Worm (Caenorhabditis elegans): ENCODE measurements around the gene F28A10.8.

DNA sequence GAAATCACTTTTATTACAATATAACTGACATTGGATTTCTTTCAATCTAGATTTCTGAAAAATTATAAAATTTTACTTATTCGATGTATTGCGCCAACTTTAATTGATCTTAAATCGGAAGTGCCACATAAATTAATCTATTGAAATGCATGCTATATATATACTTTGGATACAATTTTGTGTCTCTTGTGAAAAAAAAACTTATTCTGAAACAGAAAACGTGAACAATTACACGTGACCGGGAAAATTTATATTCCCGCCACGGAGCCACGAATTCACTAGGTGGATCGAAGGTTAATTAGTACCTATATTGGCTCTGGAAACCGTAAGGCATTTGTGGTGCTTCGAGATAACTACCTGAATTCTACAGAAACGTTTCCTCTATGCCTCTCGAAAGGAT lies 38.6 kb downstream of the F28A10.8 start, which contains the start of gene F46F5.14:
- TF ChIP-seq nhr-237 (tag; optimal IDR thresholded peaks at IDR 0.05) (no peak), pha-4 (tag; optimal IDR thresholded peaks at IDR 0.05) (no peak), nfya-1 (tag; optimal IDR thresholded peaks at IDR 0.05; ENCODE audit: insufficient read depth) (no peak), nhr-28 (tag; optimal IDR thresholded peaks at IDR 0.05) (no peak), ama-1 (optimal IDR thresholded peaks at IDR 0.05) (no peak), ZK546.5 (tag; optimal IDR thresholded peaks at IDR 0.05) (no peak), elt-3 (tag; optimal IDR thresholded peaks at IDR 0.05) (no peak)

Data from whole organism, L3 larva.